Worm (Caenorhabditis elegans) whole organism, L4 larva: Measurements from ENCODE around the gene fpn-1.2.

Experiments
- R02D3.7 ChIP-seq: fragments of 150-350 bp; sonication (generic microtip); optimal IDR thresholded peaks from 3 replicates; lab custom pipeline; 2014; ENCODE audit warnings: missing biosample characterization, missing genetic modification characterization
- T20F7.1 ChIP-seq: fragments of 200-800 bp; sonication (Bioruptor generic); optimal IDR thresholded peaks from 2 replicates; lab custom pipeline; 2018; ENCODE audit warnings: mild to moderate bottlenecking, missing genetic modification characterization, missing compliant biosample characterization
- T26A8.4 ChIP-seq: fragments of 200-800 bp; sonication (Bioruptor generic); IDR thresholded peaks from 2 replicates; pipeline ENCODE4 v1.3.6; 2022; ENCODE audit warnings: missing genetic modification characterization, missing compliant biosample characterization
- Y75B8A.6 ChIP-seq: fragments of 200-800 bp; sonication (Bioruptor generic); IDR thresholded peaks from 2 replicates; pipeline ENCODE4 v1.3.6; 2022; ENCODE audit warnings: missing genetic modification reagents, missing genetic modification characterization, missing compliant biosample characterization
- ZK337.2 ChIP-seq: fragments of 200-800 bp; sonication (Bioruptor generic); IDR thresholded peaks from 2 replicates; pipeline ENCODE4 v1.3.6; 2022; ENCODE audit warnings: missing genetic modification reagents, missing genetic modification characterization, missing compliant biosample characterization
- ama-1 ChIP-seq: fragments of 150-350 bp; optimal IDR thresholded peaks from 2 replicates; lab custom pipeline; 2014; ENCODE audit warnings: inconsistent platforms, mixed read lengths
- ceh-82 ChIP-seq: sonication (generic microtip); optimal IDR thresholded peaks from 2 replicates; lab custom pipeline; 2017; ENCODE audit warnings: missing biosample characterization, missing genetic modification characterization
- ces-1 ChIP-seq: fragments of 150-350 bp; sonication (generic microtip); optimal IDR thresholded peaks from 4 replicates; lab custom pipeline; 2014; ENCODE audit warnings: missing biosample characterization, missing genetic modification reagents, missing genetic modification characterization
- daf-16 ChIP-seq, 3 experiments: sonication (generic microtip); optimal IDR thresholded peaks; 2 replicates each; lab custom pipeline; 2016 to 2017; ENCODE audit warnings: missing genetic modification characterization in 3 of 3, missing genetic modification reagents in 3 of 3, mild to moderate bottlenecking in 2 of 3, missing compliant biosample characterization in 2 of 3, missing biosample characterization in 1 of 3, moderate library complexity in 1 of 3
- daf-19 ChIP-seq: fragments of 200-800 bp; sonication (Bioruptor generic); conservative IDR thresholded peaks from 2 replicates; pipeline ENCODE4 v1.3.6; 2022; ENCODE audit warnings: missing genetic modification characterization, missing compliant biosample characterization
- daf-8 ChIP-seq: fragments of 200-800 bp; sonication (Bioruptor generic); IDR thresholded peaks from 2 replicates; pipeline ENCODE4 v1.3.6; 2022; ENCODE audit warnings: missing genetic modification characterization, missing compliant biosample characterization
- dmd-9 ChIP-seq: fragments of 200-800 bp; sonication (Bioruptor generic); IDR thresholded peaks from 2 replicates; pipeline ENCODE4 v1.3.6; 2022; ENCODE audit warnings: missing genetic modification reagents, missing genetic modification characterization, missing compliant biosample characterization
- egl-27 ChIP-seq: sonication (generic microtip); optimal IDR thresholded peaks from 3 replicates; lab custom pipeline; 2017; ENCODE audit warnings: missing biosample characterization, missing genetic modification reagents, missing genetic modification characterization
- fkh-10 ChIP-seq: fragments of 150-350 bp; optimal IDR thresholded peaks from 2 replicates; lab custom pipeline; 2014; ENCODE audit warnings: missing biosample characterization, missing genetic modification reagents, missing genetic modification characterization
- fos-1 ChIP-seq: fragments of 150-350 bp; optimal IDR thresholded peaks from 2 replicates; lab custom pipeline; 2014; ENCODE audit warnings: missing biosample characterization, missing genetic modification characterization
- lin-13 ChIP-seq: fragments of 150-350 bp; optimal IDR thresholded peaks from 2 replicates; lab custom pipeline; 2014; ENCODE audit warnings: missing biosample characterization, missing genetic modification reagents, missing genetic modification characterization
- lin-29 ChIP-seq: fragments of 200-800 bp; sonication (Bioruptor generic); IDR thresholded peaks from 2 replicates; pipeline ENCODE4 v1.3.6; 2022; ENCODE audit warnings: missing genetic modification reagents, missing genetic modification characterization, missing compliant biosample characterization
- lin-38 ChIP-seq: fragments of 200-800 bp; sonication (Bioruptor generic); IDR thresholded peaks from 2 replicates; pipeline ENCODE4 v1.3.6; 2022; ENCODE audit warnings: missing genetic modification reagents, missing genetic modification characterization, missing compliant biosample characterization
- lir-3 ChIP-seq: sonication (generic microtip); optimal IDR thresholded peaks from 2 replicates; lab custom pipeline; 2016; ENCODE audit warnings: mild to moderate bottlenecking, missing genetic modification characterization, missing compliant biosample characterization
- madf-5 ChIP-seq, 2 experiments: fragments of 200-800 bp; sonication (Bioruptor generic); IDR thresholded peaks; 2 replicates each; pipeline ENCODE4 v1.3.6; 2022; ENCODE audit warnings: missing compliant biosample characterization in 2 of 2, missing genetic modification characterization in 2 of 2
- madf-9 ChIP-seq: fragments of 200-800 bp; sonication (Bioruptor generic); conservative IDR thresholded peaks from 2 replicates; pipeline ENCODE4 v1.3.6; 2022; ENCODE audit warnings: missing genetic modification reagents, missing genetic modification characterization, missing compliant biosample characterization
- mep-1 ChIP-seq: fragments of 150-350 bp; sonication (generic microtip); optimal IDR thresholded peaks from 3 replicates; lab custom pipeline; 2014; ENCODE audit warnings: missing biosample characterization, missing genetic modification characterization
- mes-2 ChIP-seq: sonication (generic microtip); optimal IDR thresholded peaks from 2 replicates; lab custom pipeline; 2016; ENCODE audit warnings: missing genotype, mild to moderate bottlenecking, missing genetic modification characterization, missing compliant biosample characterization; ENCODE audit not compliant: poor library complexity, severe bottlenecking
- mxl-2 ChIP-seq: fragments of 200-800 bp; sonication (Bioruptor generic); conservative IDR thresholded peaks from 2 replicates; pipeline ENCODE4 v1.3.6; 2022; ENCODE audit warnings: missing genetic modification reagents, missing genetic modification characterization, missing compliant biosample characterization
- mxl-3 ChIP-seq: fragments of 200-800 bp; sonication (Bioruptor generic); optimal IDR thresholded peaks from 2 replicates; lab custom pipeline; 2018; ENCODE audit warnings: mild to moderate bottlenecking, missing genetic modification characterization, missing compliant biosample characterization
- nhr-11 ChIP-seq: fragments of 150-350 bp; optimal IDR thresholded peaks from 2 replicates; lab custom pipeline; 2014; ENCODE audit warnings: missing biosample characterization, missing genetic modification characterization
- nhr-41 ChIP-seq: fragments of 200-800 bp; sonication (Bioruptor generic); IDR thresholded peaks from 2 replicates; pipeline ENCODE4 v1.3.6; 2022; ENCODE audit warnings: missing genetic modification reagents, missing genetic modification characterization, missing compliant biosample characterization
- nhr-6 ChIP-seq: fragments of 150-350 bp; optimal IDR thresholded peaks from 2 replicates; lab custom pipeline; 2014; ENCODE audit warnings: missing biosample characterization, missing genetic modification characterization
- nhr-77 ChIP-seq: fragments of 150-350 bp; optimal IDR thresholded peaks from 2 replicates; lab custom pipeline; 2014; ENCODE audit warnings: missing biosample characterization, missing genetic modification characterization
- pha-4 ChIP-seq, 2 experiments: fragments of 150-350 bp in 1 of 2; fragments of 200-800 bp in 1 of 2; sonication (Bioruptor generic) in 1 of 2; IDR thresholded peaks in 1 of 2; optimal IDR thresholded peaks in 1 of 2; 2 replicates each; pipeline versions ENCODE4 v1.3.6 to Lab custom; 2014 to 2022; ENCODE audit warnings: missing genetic modification characterization in 2 of 2, missing genetic modification reagents in 2 of 2, missing biosample characterization in 1 of 2, missing compliant biosample characterization in 1 of 2
- sdz-12 ChIP-seq: fragments of 200-800 bp; sonication (Bioruptor generic); optimal IDR thresholded peaks from 2 replicates; lab custom pipeline; 2018; ENCODE audit warnings: mild to moderate bottlenecking, missing genetic modification characterization, missing compliant biosample characterization
- skn-1 ChIP-seq: fragments of 150-350 bp; optimal IDR thresholded peaks from 2 replicates; lab custom pipeline; 2014; ENCODE audit warnings: missing biosample characterization, missing genetic modification characterization
- tra-1 ChIP-seq: fragments of 200-800 bp; sonication (Bioruptor generic); IDR thresholded peaks from 2 replicates; pipeline ENCODE4 v1.3.6; 2022; ENCODE audit warnings: missing genetic modification reagents, missing genetic modification characterization, missing compliant biosample characterization
- unc-39 ChIP-seq: sonication (generic microtip); optimal IDR thresholded peaks from 2 replicates; lab custom pipeline; 2017; ENCODE audit warnings: missing biosample characterization, missing genetic modification characterization
- unc-62 ChIP-seq, 3 experiments: fragments of 150-350 bp in 1 of 3; sonication (generic microtip); optimal IDR thresholded peaks in 2 of 3; peaks in 1 of 3; 1 replicate in 1 of 3; 2 replicates in 2 of 3; lab custom pipeline; 2014 to 2017; ENCODE audit warnings: missing biosample characterization in 3 of 3, missing genetic modification characterization in 3 of 3, missing genetic modification reagents in 3 of 3, missing genotype in 1 of 3
- vab-7 ChIP-seq: fragments of 200-800 bp; sonication (Bioruptor generic); IDR thresholded peaks from 2 replicates; pipeline ENCODE4 v1.3.6; 2022; ENCODE audit warnings: missing genetic modification reagents, missing genetic modification characterization, missing compliant biosample characterization
- zip-11 ChIP-seq: fragments of 200-800 bp; sonication (Bioruptor generic); IDR thresholded peaks from 2 replicates; pipeline ENCODE4 v1.3.6; 2022; ENCODE audit warnings: missing genetic modification characterization, missing compliant biosample characterization
- zip-2 ChIP-seq: fragments of 150-350 bp; optimal IDR thresholded peaks from 2 replicates; lab custom pipeline; 2014; ENCODE audit warnings: missing biosample characterization, missing genetic modification characterization
- ztf-11 ChIP-seq: fragments of 150-350 bp; optimal IDR thresholded peaks from 2 replicates; lab custom pipeline; 2014; ENCODE audit warnings: missing biosample characterization, missing genetic modification characterization

fpn-1.2 gene

DNA sequence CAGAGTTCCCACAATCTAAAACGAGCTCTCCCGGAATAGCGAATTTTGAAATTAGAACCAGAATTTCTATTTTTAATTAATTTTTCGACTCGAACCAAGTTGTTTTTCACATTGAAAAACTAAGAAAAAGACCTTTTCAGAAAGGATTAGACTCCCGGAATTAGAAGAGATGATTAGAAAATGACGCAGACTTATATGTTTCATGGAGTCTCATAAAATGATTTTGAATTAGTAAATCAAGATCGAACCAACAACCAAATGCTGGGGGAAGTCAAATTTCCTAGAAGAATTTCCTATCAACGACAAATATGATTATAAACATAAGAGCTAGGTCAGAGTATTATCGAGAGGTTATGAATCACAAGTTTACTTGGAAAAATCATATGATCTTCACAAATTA lies 24.1 kb upstream of the fpn-1.2 start:
- TF ChIP-seq nhr-11, result peak; percentile 16
- no peak for TF ChIP-seq madf-9 (GFP tag; lab: Robert Waterston, UW)

DNA sequence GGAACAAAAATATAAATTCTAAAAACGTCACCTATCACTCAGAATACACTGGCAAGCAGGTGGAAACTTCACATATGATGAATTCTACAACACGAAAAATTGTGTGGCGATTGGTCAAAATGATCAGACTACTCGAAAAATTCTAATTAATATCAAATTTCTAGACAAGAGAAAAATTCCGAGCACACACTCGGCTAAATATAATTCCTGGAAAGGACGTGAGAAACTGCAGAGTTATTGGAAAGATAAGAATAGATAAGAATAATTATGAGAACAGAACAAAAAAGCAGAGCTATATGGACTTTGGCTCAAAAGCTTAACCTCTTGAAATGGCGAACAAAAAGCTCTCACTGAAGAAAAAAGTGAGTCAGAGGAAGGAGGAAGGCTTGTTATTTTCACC lies 22.8 kb upstream of the fpn-1.2 start:
- TF ChIP-seq T20F7.1 (GFP tag; lab: Kevin White, UChicago) (no peak), ama-1 (lab: Kevin White, UChicago) (no peak)
- TF ChIP-seq, all 104 proteins: peak for 0

DNA sequence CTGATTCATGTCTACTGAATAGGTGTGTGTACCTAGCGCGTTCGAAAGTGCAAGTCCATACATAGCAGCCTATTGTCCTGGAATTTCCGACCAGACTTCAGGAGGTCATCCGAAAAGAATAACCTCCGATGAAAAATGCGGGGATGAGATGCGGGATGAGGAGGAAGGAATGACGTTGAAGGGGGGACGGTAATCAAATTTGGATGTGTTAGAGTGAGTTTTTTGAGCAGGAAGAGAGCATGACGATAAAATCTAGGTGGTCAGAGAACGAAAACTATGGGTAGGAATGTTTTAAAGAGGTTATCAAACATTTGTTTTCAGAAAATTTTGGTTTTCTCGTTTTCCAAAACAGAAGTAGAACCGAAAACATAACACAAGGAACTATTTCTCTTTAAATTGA lies 21.5 kb upstream of the fpn-1.2 start:
- TF ChIP-seq madf-5 (GFP tag; IDR thresholded peaks at IDR 0.05; lab: Robert Waterston, UW) (no peak), madf-9 (GFP tag; lab: Robert Waterston, UW) (no peak), fkh-10 (GFP tag; lab: Kevin White, UChicago) (peak; percentile 73), ZK337.2 (GFP tag; lab: Robert Waterston, UW) (no peak), lin-13 (GFP tag; lab: Kevin White, UChicago) (no peak), sdz-12 (GFP tag; lab: Kevin White, UChicago) (no peak), lir-3 (tag; lab: Kevin White, UChicago) (no peak), nhr-77 (tag; lab: Kevin White, UChicago) (no peak), T26A8.4 (GFP tag; lab: Robert Waterston, UW) (no peak), ces-1 (GFP tag; lab: Kevin White, UChicago) (peak; percentile 52)

DNA sequence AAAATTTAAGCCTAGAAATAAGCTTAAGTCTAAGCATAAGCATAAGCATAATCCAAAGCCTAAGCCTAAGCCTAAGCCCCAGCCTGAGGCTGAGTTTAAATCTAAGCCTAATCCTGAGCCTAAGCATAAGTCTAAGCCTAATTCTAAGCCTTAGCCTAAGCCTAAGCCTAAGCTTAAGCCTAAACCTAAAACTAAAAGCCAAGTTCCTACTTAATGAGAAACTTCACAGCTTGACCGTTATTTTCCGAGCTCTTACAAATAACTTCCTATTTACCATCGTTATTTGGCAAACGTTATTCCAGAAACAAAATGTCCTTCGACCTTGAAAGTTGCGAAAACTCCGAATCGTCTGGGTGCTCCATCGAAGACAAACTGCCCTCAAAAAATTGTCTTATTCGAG lies 17.2 kb upstream of the fpn-1.2 start, which contains the start of gene C38C3.4:
Gene C38C3.4 (plus strand): TSS at position 301 of the 400 bp plus-strand sequence.
- TF ChIP-seq egl-27 (tag; lab: Kevin White, UChicago), result no peak
- no peak for TF ChIP-seq nhr-6 (tag; lab: Kevin White, UChicago)
- no peak for TF ChIP-seq ztf-11
- TF ChIP-seq ceh-82 (tag; lab: Kevin White, UChicago), result no peak
- TF ChIP-seq fos-1 (tag; lab: Kevin White, UChicago), result no peak
- no peak for TF ChIP-seq mxl-3 (GFP tag; lab: Kevin White, UChicago)
- no peak for TF ChIP-seq nhr-41 (GFP tag; lab: Robert Waterston, UW)
- TF ChIP-seq zip-11 (GFP tag; lab: Robert Waterston, UW), result no peak

DNA sequence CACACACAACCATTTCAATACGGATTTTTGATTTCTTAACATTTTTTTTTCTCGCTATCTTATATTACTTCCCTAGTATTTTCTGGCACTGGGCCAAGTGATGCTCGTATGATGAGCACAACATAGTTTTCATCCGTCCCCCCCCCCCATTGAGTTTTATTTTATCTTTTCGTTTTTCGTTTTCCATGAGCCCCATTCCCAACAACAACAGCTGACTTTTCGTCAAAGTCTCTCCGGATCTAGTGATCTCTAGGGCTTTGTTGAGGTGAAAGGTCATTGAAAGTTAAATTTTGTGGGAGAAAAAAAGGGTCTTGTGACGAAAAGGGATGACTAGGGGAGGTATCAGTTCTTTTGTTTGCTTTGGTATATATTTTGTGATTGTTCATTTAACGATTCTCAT lies 16.3 kb upstream of the fpn-1.2 start:
- TF ChIP-seq nhr-11, result peak; percentile 39
- no peak for TF ChIP-seq daf-19 (GFP tag; lab: Robert Waterston, UW)
- peak in 1 of 2 experiments; percentile 1 for TF ChIP-seq daf-16 (GFP tag; optimal IDR thresholded peaks at IDR 0.05; lab: Kevin White, UChicago)
- no peak for TF ChIP-seq daf-16 (tag; optimal IDR thresholded peaks at IDR 0.05; lab: Kevin White, UChicago)
- TF ChIP-seq skn-1 (tag; lab: Kevin White, UChicago), result no peak

DNA sequence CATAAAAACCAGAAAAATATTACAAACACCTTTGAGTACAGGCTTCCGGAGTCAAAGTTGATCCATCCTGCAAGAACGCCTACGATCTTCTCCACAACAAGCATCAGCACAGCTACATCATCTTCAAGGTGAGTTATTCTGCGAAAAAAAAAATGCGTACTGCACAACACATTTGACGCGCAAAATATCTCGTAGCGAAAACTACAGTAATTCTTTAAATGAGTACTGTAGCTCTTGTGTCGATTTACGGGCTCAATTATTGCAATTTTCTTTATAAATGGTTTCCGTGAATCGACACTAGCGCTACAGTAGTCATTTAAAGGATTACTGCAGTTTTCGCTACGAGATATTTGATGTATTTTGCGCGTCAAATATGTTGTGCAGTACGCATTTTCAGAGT lies 12.3 kb upstream of the fpn-1.2 start:
- TF ChIP-seq unc-39 (tag; lab: Kevin White, UChicago) (no peak), mes-2 (tag; lab: Kevin White, UChicago) (peak; percentile 4), Y75B8A.6 (no peak), ama-1 (lab: Kevin White, UChicago) (peak; percentile 21), dmd-9 (GFP tag; lab: Robert Waterston, UW) (no peak), vab-7 (no peak)

DNA sequence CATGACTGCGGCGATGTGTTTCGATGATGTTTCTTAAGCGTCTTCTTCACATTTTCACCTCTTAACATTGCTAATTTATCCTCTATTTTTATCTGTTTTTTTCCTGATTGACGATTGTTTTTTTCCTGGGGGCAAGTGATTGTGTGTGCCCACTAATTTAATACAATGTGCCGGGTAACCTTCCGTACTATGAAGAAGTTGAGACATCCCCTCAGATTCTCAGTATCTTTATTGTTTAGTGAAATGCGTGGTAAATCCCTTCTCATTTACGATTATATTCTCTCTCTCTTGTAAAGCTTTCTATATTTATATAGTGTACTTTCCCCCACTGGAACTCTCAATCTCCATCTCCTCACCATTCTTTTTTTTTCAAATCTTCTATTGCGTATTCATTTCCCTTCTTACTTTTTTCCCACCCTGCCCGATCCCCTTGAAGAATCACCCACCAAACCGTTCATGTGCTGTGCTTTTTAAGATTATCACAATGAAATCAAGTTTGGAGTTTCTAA lies 11.8 kb upstream of the fpn-1.2 start:
- TF ChIP-seq daf-8 (GFP tag; lab: Robert Waterston, UW), result no peak
- TF ChIP-seq lin-38 (GFP tag; lab: Robert Waterston, UW), result peak; percentile 47; the same call in 1 of the 2 replicates
- no peak for TF ChIP-seq tra-1 (GFP tag; lab: Robert Waterston, UW)
- TF ChIP-seq daf-16 (GFP tag; optimal IDR thresholded peaks at IDR 0.05; lab: Kevin White, UChicago), result no peak
- no peak for TF ChIP-seq daf-16 (tag; optimal IDR thresholded peaks at IDR 0.05; lab: Kevin White, UChicago)
- TF ChIP-seq mxl-2, result no peak
- no peak for TF ChIP-seq unc-62 (GFP tag; optimal IDR thresholded peaks at IDR 0.05 in 1 of 2; lab: Kevin White, UChicago)
- TF ChIP-seq unc-62 (tag; optimal IDR thresholded peaks at IDR 0.05; lab: Kevin White, UChicago), result no peak
- TF ChIP-seq R02D3.7 (tag; lab: Kevin White, UChicago), result no peak
- TF ChIP-seq mep-1 (tag; lab: Kevin White, UChicago), result peak; percentile 1
- no peak for TF ChIP-seq lin-29
- TF ChIP-seq zip-2 (tag; lab: Kevin White, UChicago), result no peak
- no peak for TF ChIP-seq pha-4 (GFP tag; IDR thresholded peaks at IDR 0.05; lab: Robert Waterston, UW)
- TF ChIP-seq pha-4 (tag; optimal IDR thresholded peaks at IDR 0.05; lab: Kevin White, UChicago), result no peak
